Worm (Caenorhabditis elegans) whole organism, L4 larva: Measurements from ENCODE around the gene gfi-1.

Experiments
- F26F4.8 ChIP-seq: fragments of 200-800 bp; sonication (Bioruptor generic); conservative IDR thresholded peaks from 2 replicates; pipeline ENCODE4 v1.3.6; 2022; ENCODE audit warnings: missing genetic modification characterization, missing compliant biosample characterization
- R02D3.7 ChIP-seq: fragments of 150-350 bp; sonication (generic microtip); optimal IDR thresholded peaks from 3 replicates; lab custom pipeline; 2014; ENCODE audit warnings: missing biosample characterization, missing genetic modification characterization
- ZK546.5 ChIP-seq, 2 experiments: sonication (generic microtip); optimal IDR thresholded peaks; 2 replicates each; lab custom pipeline; 2017; ENCODE audit warnings: missing biosample characterization in 2 of 2, missing genetic modification characterization in 2 of 2
- aha-1 ChIP-seq: fragments of 150-350 bp; peaks from one replicate; lab custom pipeline; 2014; ENCODE audit warnings: missing biosample characterization, missing genetic modification characterization
- aly-2 ChIP-seq: sonication (generic microtip); optimal IDR thresholded peaks from 2 replicates; lab custom pipeline; 2018; ENCODE audit warnings: missing biosample characterization, missing genetic modification characterization
- arid-1 ChIP-seq: fragments of 200-800 bp; sonication (Bioruptor generic); conservative IDR thresholded peaks from 2 replicates; pipeline ENCODE4 v1.3.6; 2022; ENCODE audit warnings: missing genetic modification reagents, missing genetic modification characterization, missing compliant biosample characterization
- attf-4 ChIP-seq: sonication (generic microtip); optimal IDR thresholded peaks from 3 replicates; lab custom pipeline; 2017; ENCODE audit warnings: missing biosample characterization, missing genetic modification characterization
- ceh-20 ChIP-seq: fragments of 200-800 bp; sonication (Bioruptor generic); IDR thresholded peaks from 2 replicates; pipeline ENCODE4 v1.3.6; 2022; ENCODE audit warnings: missing genetic modification reagents, missing genetic modification characterization, missing compliant biosample characterization
- ceh-44 ChIP-seq: fragments of 200-800 bp; sonication (Bioruptor generic); IDR thresholded peaks from 2 replicates; pipeline ENCODE4 v1.3.6; 2022; ENCODE audit warnings: missing genetic modification reagents, missing genetic modification characterization, missing compliant biosample characterization
- ceh-62 ChIP-seq: sonication (generic microtip); optimal IDR thresholded peaks from 2 replicates; lab custom pipeline; 2017; ENCODE audit warnings: missing biosample characterization, missing genetic modification characterization
- ceh-82 ChIP-seq: sonication (generic microtip); optimal IDR thresholded peaks from 2 replicates; lab custom pipeline; 2017; ENCODE audit warnings: missing biosample characterization, missing genetic modification characterization
- ces-1 ChIP-seq: fragments of 150-350 bp; sonication (generic microtip); optimal IDR thresholded peaks from 4 replicates; lab custom pipeline; 2014; ENCODE audit warnings: missing biosample characterization, missing genetic modification reagents, missing genetic modification characterization
- ctbp-1 ChIP-seq: fragments of 200-800 bp; sonication (Bioruptor generic); IDR thresholded peaks from 2 replicates; pipeline ENCODE4 v1.3.6; 2022; ENCODE audit warnings: missing genetic modification reagents, missing genetic modification characterization, missing compliant biosample characterization
- daf-16 ChIP-seq, 3 experiments: sonication (generic microtip); optimal IDR thresholded peaks; 2 replicates each; lab custom pipeline; 2016 to 2017; ENCODE audit warnings: missing genetic modification characterization in 3 of 3, missing genetic modification reagents in 3 of 3, mild to moderate bottlenecking in 2 of 3, missing compliant biosample characterization in 2 of 3, missing biosample characterization in 1 of 3, moderate library complexity in 1 of 3
- daf-19 ChIP-seq: fragments of 200-800 bp; sonication (Bioruptor generic); conservative IDR thresholded peaks from 2 replicates; pipeline ENCODE4 v1.3.6; 2022; ENCODE audit warnings: missing genetic modification characterization, missing compliant biosample characterization
- dmd-6 ChIP-seq: fragments of 200-800 bp; sonication (Bioruptor generic); IDR thresholded peaks from 2 replicates; pipeline ENCODE4 v1.3.6; 2022; ENCODE audit warnings: missing genetic modification reagents, missing genetic modification characterization, missing compliant biosample characterization
- dmd-9 ChIP-seq: fragments of 200-800 bp; sonication (Bioruptor generic); IDR thresholded peaks from 2 replicates; pipeline ENCODE4 v1.3.6; 2022; ENCODE audit warnings: missing genetic modification reagents, missing genetic modification characterization, missing compliant biosample characterization
- dpl-1 ChIP-seq: fragments of 150-350 bp; optimal IDR thresholded peaks from 2 replicates; lab custom pipeline; 2014; ENCODE audit warnings: missing biosample characterization, missing genetic modification reagents, missing genetic modification characterization
- duxl-1 ChIP-seq: sonication (generic microtip); optimal IDR thresholded peaks from 2 replicates; lab custom pipeline; 2016; ENCODE audit warnings: mild to moderate bottlenecking, missing genetic modification characterization, moderate library complexity, missing compliant biosample characterization; ENCODE audit not compliant: poor library complexity
- fos-1 ChIP-seq: fragments of 150-350 bp; optimal IDR thresholded peaks from 2 replicates; lab custom pipeline; 2014; ENCODE audit warnings: missing biosample characterization, missing genetic modification characterization
- gei-8 ChIP-seq: fragments of 200-800 bp; sonication (Bioruptor generic); optimal IDR thresholded peaks from 2 replicates; lab custom pipeline; 2018; ENCODE audit warnings: mild to moderate bottlenecking, missing genetic modification characterization, missing compliant biosample characterization
- hlh-30 ChIP-seq: sonication (generic microtip); optimal IDR thresholded peaks from 2 replicates; lab custom pipeline; 2017; ENCODE audit warnings: antibody characterized with exemption, mild to moderate bottlenecking, missing genetic modification characterization, missing compliant biosample characterization; ENCODE audit not compliant: insufficient read depth
- hmg-1.1 ChIP-seq: fragments of 200-800 bp; sonication (Bioruptor generic); IDR thresholded peaks from 2 replicates; pipeline ENCODE4 v1.3.6; 2022; ENCODE audit warnings: missing genetic modification reagents, missing genetic modification characterization, missing compliant biosample characterization
- jun-1 ChIP-seq: fragments of 150-350 bp; optimal IDR thresholded peaks from 2 replicates; lab custom pipeline; 2014; ENCODE audit warnings: missing biosample characterization, missing genetic modification reagents, missing genetic modification characterization
- lim-7 ChIP-seq: fragments of 200-800 bp; sonication (Bioruptor generic); IDR thresholded peaks from 2 replicates; pipeline ENCODE4 v1.3.6; 2022; ENCODE audit warnings: missing genetic modification characterization, missing compliant biosample characterization
- lir-3 ChIP-seq: sonication (generic microtip); optimal IDR thresholded peaks from 2 replicates; lab custom pipeline; 2016; ENCODE audit warnings: mild to moderate bottlenecking, missing genetic modification characterization, missing compliant biosample characterization
- madf-9 ChIP-seq: fragments of 200-800 bp; sonication (Bioruptor generic); conservative IDR thresholded peaks from 2 replicates; pipeline ENCODE4 v1.3.6; 2022; ENCODE audit warnings: missing genetic modification reagents, missing genetic modification characterization, missing compliant biosample characterization
- mdl-1 ChIP-seq, 2 experiments: fragments of 150-350 bp in 1 of 2; sonication (generic microtip) in 1 of 2; optimal IDR thresholded peaks; 2 replicates each; lab custom pipeline; 2014 to 2017; ENCODE audit warnings: missing biosample characterization in 2 of 2, missing genetic modification characterization in 2 of 2
- mdt-29 ChIP-seq: fragments of 200-800 bp; sonication (Bioruptor generic); IDR thresholded peaks from 2 replicates; pipeline ENCODE4 v1.3.6; 2022; ENCODE audit warnings: missing genetic modification reagents, missing genetic modification characterization, missing compliant biosample characterization
- mep-1 ChIP-seq: fragments of 150-350 bp; sonication (generic microtip); optimal IDR thresholded peaks from 3 replicates; lab custom pipeline; 2014; ENCODE audit warnings: missing biosample characterization, missing genetic modification characterization
- mes-2 ChIP-seq: sonication (generic microtip); optimal IDR thresholded peaks from 2 replicates; lab custom pipeline; 2016; ENCODE audit warnings: missing genotype, mild to moderate bottlenecking, missing genetic modification characterization, missing compliant biosample characterization; ENCODE audit not compliant: poor library complexity, severe bottlenecking
- mxl-3 ChIP-seq: fragments of 200-800 bp; sonication (Bioruptor generic); optimal IDR thresholded peaks from 2 replicates; lab custom pipeline; 2018; ENCODE audit warnings: mild to moderate bottlenecking, missing genetic modification characterization, missing compliant biosample characterization
- nhr-102 ChIP-seq: sonication (generic microtip); optimal IDR thresholded peaks from 2 replicates; lab custom pipeline; 2016; ENCODE audit warnings: mild to moderate bottlenecking, missing genetic modification characterization, moderate library complexity, missing compliant biosample characterization
- nhr-111 ChIP-seq: fragments of 200-800 bp; sonication (Bioruptor generic); optimal IDR thresholded peaks from 2 replicates; lab custom pipeline; 2018; ENCODE audit warnings: mild to moderate bottlenecking, missing genetic modification characterization, missing compliant biosample characterization
- nhr-237 ChIP-seq: sonication (generic microtip); optimal IDR thresholded peaks from 2 replicates; lab custom pipeline; 2017; ENCODE audit warnings: missing biosample characterization, missing genetic modification characterization
- nhr-25 ChIP-seq: sonication (generic microtip); optimal IDR thresholded peaks from 2 replicates; lab custom pipeline; 2017; ENCODE audit warnings: missing genetic modification characterization, mild to moderate bottlenecking, missing compliant biosample characterization, antibody characterized with exemption, moderate library complexity, borderline replicate concordance; ENCODE audit not compliant: insufficient read depth
- nhr-28 ChIP-seq: fragments of 150-350 bp; optimal IDR thresholded peaks from 2 replicates; lab custom pipeline; 2014; ENCODE audit warnings: missing biosample characterization, missing genetic modification characterization
- nhr-41 ChIP-seq: fragments of 200-800 bp; sonication (Bioruptor generic); IDR thresholded peaks from 2 replicates; pipeline ENCODE4 v1.3.6; 2022; ENCODE audit warnings: missing genetic modification reagents, missing genetic modification characterization, missing compliant biosample characterization
- nhr-76 ChIP-seq: fragments of 150-350 bp; optimal IDR thresholded peaks from 2 replicates; lab custom pipeline; 2014; ENCODE audit warnings: missing biosample characterization, missing genetic modification characterization
- spr-1 ChIP-seq: sonication (generic microtip); optimal IDR thresholded peaks from 2 replicates; lab custom pipeline; 2016; ENCODE audit warnings: mild to moderate bottlenecking, missing genetic modification characterization, missing compliant biosample characterization
- tag-97 ChIP-seq: fragments of 200-800 bp; sonication (Bioruptor generic); IDR thresholded peaks from 2 replicates; pipeline ENCODE4 v1.3.6; 2022; ENCODE audit warnings: missing genetic modification characterization, missing compliant biosample characterization
- unc-62 ChIP-seq, 3 experiments: fragments of 150-350 bp in 1 of 3; sonication (generic microtip); optimal IDR thresholded peaks in 2 of 3; peaks in 1 of 3; 1 replicate in 1 of 3; 2 replicates in 2 of 3; lab custom pipeline; 2014 to 2017; ENCODE audit warnings: missing biosample characterization in 3 of 3, missing genetic modification characterization in 3 of 3, missing genetic modification reagents in 3 of 3, missing genotype in 1 of 3
- zag-1 ChIP-seq: fragments of 150-350 bp; optimal IDR thresholded peaks from 2 replicates; lab custom pipeline; 2014; ENCODE audit warnings: missing biosample characterization, missing genetic modification characterization
- zfp-3 ChIP-seq: fragments of 200-800 bp; sonication (Bioruptor generic); conservative IDR thresholded peaks from 2 replicates; pipeline ENCODE4 v1.3.6; 2022; ENCODE audit warnings: missing genetic modification reagents, missing genetic modification characterization, missing compliant biosample characterization
- zip-11 ChIP-seq: fragments of 200-800 bp; sonication (Bioruptor generic); IDR thresholded peaks from 2 replicates; pipeline ENCODE4 v1.3.6; 2022; ENCODE audit warnings: missing genetic modification characterization, missing compliant biosample characterization
- zip-2 ChIP-seq: fragments of 150-350 bp; optimal IDR thresholded peaks from 2 replicates; lab custom pipeline; 2014; ENCODE audit warnings: missing biosample characterization, missing genetic modification characterization
- ztf-7 ChIP-seq: fragments of 150-350 bp; optimal IDR thresholded peaks from 2 replicates; lab custom pipeline; 2014; ENCODE audit warnings: missing biosample characterization, missing genetic modification characterization

The gfi-1 gene

DNA sequence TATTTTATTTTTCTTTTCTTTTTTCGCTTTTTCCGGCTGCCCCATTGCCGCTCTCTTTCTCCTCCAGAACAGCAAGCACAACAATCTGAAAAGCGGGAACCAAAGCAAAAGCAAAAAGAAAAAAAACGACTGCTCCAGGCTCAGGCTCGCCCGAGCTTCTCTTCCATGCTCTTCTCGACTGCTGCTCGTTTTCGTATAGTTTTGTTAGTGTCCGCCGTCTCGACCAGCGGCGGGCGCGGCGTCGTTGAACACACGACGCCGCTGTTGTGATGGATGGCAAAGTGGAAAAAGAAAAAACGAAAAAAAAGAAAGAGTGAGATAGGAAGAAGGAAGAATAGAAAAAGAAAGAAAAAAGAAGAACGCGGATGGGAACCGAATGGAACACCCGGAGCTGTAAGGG lies 49.6 kb downstream of the gfi-1 start (continued):
- TF ChIP-seq mes-2 (tag; lab: Kevin White, UChicago), result no peak
- TF ChIP-seq ceh-44 (GFP tag; lab: Robert Waterston, UW), result no peak
- TF ChIP-seq hmg-1.1 (GFP tag; lab: Robert Waterston, UW), result 0 out of 2 replicates have a peak, but pooled peaks have one; percentile 45
- TF ChIP-seq mdt-29, result no peak
- TF ChIP-seq F26F4.8 (GFP tag; lab: Robert Waterston, UW), result no peak
- TF ChIP-seq dpl-1 (GFP tag; lab: Kevin White, UChicago), result no peak
- TF ChIP-seq fos-1, result no peak
- no peak for TF ChIP-seq nhr-111 (GFP tag; lab: Kevin White, UChicago)
- no peak for TF ChIP-seq tag-97
- TF ChIP-seq mep-1 (tag; lab: Kevin White, UChicago), result peak; percentile 46
- TF ChIP-seq ZK546.5 (tag; optimal IDR thresholded peaks at IDR 0.05; lab: Kevin White, UChicago), result no peak
- no peak for TF ChIP-seq arid-1 (GFP tag; lab: Robert Waterston, UW)
- TF ChIP-seq ceh-82 (tag; lab: Kevin White, UChicago), result no peak
- no peak for TF ChIP-seq ces-1 (GFP tag; lab: Kevin White, UChicago)
- TF ChIP-seq daf-16 (GFP tag; optimal IDR thresholded peaks at IDR 0.05; lab: Kevin White, UChicago), result peak in 1 of 2 experiments; percentile 10
- TF ChIP-seq daf-16 (tag; optimal IDR thresholded peaks at IDR 0.05; lab: Kevin White, UChicago), result no peak
- no peak for TF ChIP-seq zip-2
- TF ChIP-seq ztf-7 (tag; lab: Kevin White, UChicago), result no peak
- no peak for TF ChIP-seq zag-1
- no peak for TF ChIP-seq gei-8 (GFP tag; lab: Kevin White, UChicago)
- TF ChIP-seq nhr-237, result no peak
- no peak for TF ChIP-seq lir-3 (tag; lab: Kevin White, UChicago)
- no peak for TF ChIP-seq unc-62 (GFP tag; optimal IDR thresholded peaks at IDR 0.05 in 1 of 2; lab: Kevin White, UChicago)
- TF ChIP-seq unc-62 (tag; optimal IDR thresholded peaks at IDR 0.05; lab: Kevin White, UChicago), result no peak

- no peak for TF ChIP-seq spr-1 (tag; lab: Kevin White, UChicago)
- TF ChIP-seq nhr-102 (tag; lab: Kevin White, UChicago), result no peak
- TF ChIP-seq ces-1 (GFP tag; lab: Kevin White, UChicago), result no peak
- peak; percentile 23 for TF ChIP-seq mxl-3 (GFP tag; lab: Kevin White, UChicago)
- TF ChIP-seq nhr-25 (tag; lab: Kevin White, UChicago), result peak; percentile 72
- no peak for TF ChIP-seq hmg-1.1 (GFP tag; lab: Robert Waterston, UW)
- no peak for TF ChIP-seq zag-1
- TF ChIP-seq nhr-28 (tag; lab: Kevin White, UChicago), result peak; percentile 5
- no peak for TF ChIP-seq attf-4 (tag; lab: Kevin White, UChicago)
- TF ChIP-seq hlh-30 (tag; lab: Kevin White, UChicago), result peak; percentile 38
- 0 out of 2 replicates have a peak, but pooled peaks have one; percentile 22 for TF ChIP-seq zfp-3 (GFP tag; lab: Robert Waterston, UW)
- no peak for TF ChIP-seq unc-62 (GFP tag; optimal IDR thresholded peaks at IDR 0.05 in 1 of 2; lab: Kevin White, UChicago)
- no peak for TF ChIP-seq unc-62 (tag; optimal IDR thresholded peaks at IDR 0.05; lab: Kevin White, UChicago)
These were observed 50.1 kb downstream of the gfi-1 start for ce11 chrV:6349597-6349996.

ce11 chrV:6348133-6348532 lies 51.6 kb downstream of the gfi-1 start:
- TF ChIP-seq nhr-41 (GFP tag; lab: Robert Waterston, UW) (no peak), ceh-62 (tag; lab: Kevin White, UChicago) (no peak), dmd-9 (GFP tag; lab: Robert Waterston, UW) (no peak), lim-7 (GFP tag; lab: Robert Waterston, UW) (0 out of 2 replicates have a peak, but pooled peaks have one; percentile 27), zip-11 (GFP tag; lab: Robert Waterston, UW) (no peak), ceh-20 (peak; percentile 25; the same call in 1 of the 2 replicates), madf-9 (no peak), ctbp-1 (0 out of 2 replicates have a peak, but pooled peaks have one; percentile 45), gei-8 (GFP tag; lab: Kevin White, UChicago) (no peak), aly-2 (tag; lab: Kevin White, UChicago) (no peak), R02D3.7 (tag; lab: Kevin White, UChicago) (no peak), duxl-1 (no peak), aha-1 (peak; percentile 90), nhr-237 (no peak), daf-19 (no peak), jun-1 (tag; lab: Kevin White, UChicago) (no peak), mdl-1 (tag; optimal IDR thresholded peaks at IDR 0.05; lab: Kevin White, UChicago) (peak; percentile 12 to 87), nhr-76 (tag; lab: Kevin White, UChicago) (no peak), mxl-3 (GFP tag; lab: Kevin White, UChicago) (peak; percentile 64), dmd-6 (0 out of 2 replicates have a peak, but pooled peaks have one; percentile 12)
